Fruit fly (Drosophila melanogaster) whole organism, wandering third instar larva: ENCODE data around the gene CG32079.

Experiments used
- Abd-B ChIP-seq: fragments of >200 bp; optimal IDR thresholded peaks from 2 replicates; lab custom pipeline; 2017; ENCODE audit warnings: missing biosample characterization, missing genetic modification characterization
- OdsH ChIP-seq: fragments of 200-800 bp; sonication (Bioruptor generic); optimal IDR thresholded peaks from 2 replicates; lab custom pipeline; 2016; ENCODE audit warnings: missing biosample characterization, mild to moderate bottlenecking, missing genetic modification characterization
- Vsx2 ChIP-seq: fragments of 200-300, 225-300 bp; sonication (Bioruptor generic); optimal IDR thresholded peaks from 2 replicates; lab custom pipeline; 2018; ENCODE audit warnings: missing biosample characterization, missing genetic modification characterization; ENCODE audit not compliant: partially characterized antibody
- br ChIP-seq: fragments of 200-800 bp; sonication (Bioruptor generic); optimal IDR thresholded peaks from 2 replicates; lab custom pipeline; 2016; ENCODE audit warnings: missing biosample characterization, missing genetic modification characterization
- lola ChIP-seq: fragments of >200 bp; optimal IDR thresholded peaks from 2 replicates; lab custom pipeline; 2017; ENCODE audit warnings: missing biosample characterization, missing genetic modification characterization
- psq ChIP-seq: fragments of 200-800 bp; sonication (Bioruptor generic); optimal IDR thresholded peaks from 3 replicates; lab custom pipeline; 2017; ENCODE audit warnings: missing biosample characterization, mild to moderate bottlenecking, missing genetic modification characterization, moderate library complexity

DNA sequence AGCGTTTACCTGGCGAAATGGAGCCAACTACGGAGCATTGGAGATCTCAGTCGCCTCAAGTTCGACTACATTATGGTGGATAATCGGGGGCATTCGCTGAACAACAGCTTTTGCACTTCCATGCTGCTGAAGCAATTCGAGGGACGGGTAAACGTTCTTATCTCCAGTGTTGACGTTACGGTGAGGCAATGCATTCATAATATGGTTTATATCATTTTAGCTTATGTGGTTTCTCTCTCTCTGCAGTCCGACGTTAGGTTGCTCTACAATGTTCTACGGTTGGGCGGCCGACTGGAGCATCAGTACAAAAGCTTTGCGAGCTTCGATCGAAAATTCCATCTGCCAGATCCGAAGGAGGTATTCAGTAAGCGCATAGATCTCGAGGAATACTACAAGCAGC, 40.5 kb downstream of the CG32079 start:
- TF ChIP-seq br (GFP tag; lab: Kevin White, UChicago), result no peak
- TF ChIP-seq OdsH (GFP tag; lab: Kevin White, UChicago), result no peak
- no peak for TF ChIP-seq lola (GFP tag; lab: Kevin White, UChicago)
- TF ChIP-seq Abd-B, result no peak
- no peak for TF ChIP-seq psq
- no peak for TF ChIP-seq Vsx2
